Worm (Caenorhabditis elegans) whole organism, L2 larva: ENCODE measurements around the gene C34D4.3.

Experiments
- R02D3.7 ChIP-seq: fragments of 150-350 bp; optimal IDR thresholded peaks from 2 replicates; lab custom pipeline; 2014; ENCODE audit warnings: missing biosample characterization, missing genetic modification characterization
- dmd-4 ChIP-seq: sonication (generic microtip); optimal IDR thresholded peaks from 2 replicates; lab custom pipeline; 2017; ENCODE audit warnings: missing biosample characterization, missing genetic modification characterization
- elt-1 ChIP-seq: fragments of 150-350 bp; optimal IDR thresholded peaks from 2 replicates; lab custom pipeline; 2014; ENCODE audit warnings: missing biosample characterization, missing genetic modification characterization
- mab-5 ChIP-seq: fragments of 150-350 bp; optimal IDR thresholded peaks from 2 replicates; lab custom pipeline; 2014; ENCODE audit warnings: missing biosample characterization, missing genetic modification characterization
- unc-62 ChIP-seq: fragments of 150-350 bp; optimal IDR thresholded peaks from 2 replicates; lab custom pipeline; 2014; ENCODE audit warnings: missing biosample characterization, missing genetic modification reagents, missing genetic modification characterization

ce11 chrIV:7133140-7133539 is 20.3 kb upstream of the C34D4.3 start, which contains the start of gene cyn-12:
- TF ChIP-seq unc-62 (GFP tag; lab: Kevin White, UChicago) (no peak), dmd-4 (no peak), elt-1 (tag; lab: Kevin White, UChicago) (no peak), mab-5 (tag; lab: Kevin White, UChicago) (no peak), R02D3.7 (tag; lab: Kevin White, UChicago) (no peak)
